Worm (Caenorhabditis elegans) whole organism, young adult: ENCODE data around the gene srx-80.

ENCODE experiments used
- C17E4.6 ChIP-seq: fragments of 200-800 bp; sonication (Bioruptor generic); IDR thresholded peaks from 2 replicates; pipeline ENCODE4 v1.3.6; 2022; ENCODE audit warnings: missing genetic modification reagents, missing genetic modification characterization, missing compliant biosample characterization
- F52B5.7 ChIP-seq: sonication (generic microtip); optimal IDR thresholded peaks from 2 replicates; lab custom pipeline; 2016; ENCODE audit warnings: mild to moderate bottlenecking, missing genetic modification characterization, missing compliant biosample characterization
- K11D2.4 ChIP-seq: fragments of 200-800 bp; sonication (Bioruptor generic); IDR thresholded peaks from 2 replicates; pipeline ENCODE4 v1.3.6; 2022; ENCODE audit warnings: missing genetic modification reagents, missing genetic modification characterization, missing compliant biosample characterization
- attf-5 ChIP-seq: fragments of 200-800 bp; sonication (Bioruptor generic); optimal IDR thresholded peaks from 2 replicates; lab custom pipeline; 2018; ENCODE audit warnings: mild to moderate bottlenecking, missing genetic modification characterization, missing compliant biosample characterization
- hmg-1.2 ChIP-seq: fragments of 200-800 bp; sonication (Bioruptor generic); IDR thresholded peaks from 2 replicates; pipeline ENCODE4 v1.3.6; 2022; ENCODE audit warnings: missing genetic modification reagents, missing genetic modification characterization, missing compliant biosample characterization
- madf-6 ChIP-seq: fragments of 200-800 bp; sonication (Bioruptor generic); IDR thresholded peaks from 2 replicates; pipeline ENCODE4 v1.3.6; 2022; ENCODE audit warnings: missing genetic modification reagents, missing genetic modification characterization, missing compliant biosample characterization
- nfya-1 ChIP-seq: sonication (generic microtip); optimal IDR thresholded peaks from 2 replicates; lab custom pipeline; 2017; ENCODE audit warnings: antibody characterized with exemption, missing compliant biosample characterization, missing genetic modification characterization, borderline replicate concordance; ENCODE audit not compliant: insufficient read depth
- pha-4 ChIP-seq: fragments of 150-350 bp; sonication (generic microtip); optimal IDR thresholded peaks from 2 replicates; lab custom pipeline; 2014; ENCODE audit warnings: missing biosample characterization, missing genetic modification reagents, missing genetic modification characterization

DNA sequence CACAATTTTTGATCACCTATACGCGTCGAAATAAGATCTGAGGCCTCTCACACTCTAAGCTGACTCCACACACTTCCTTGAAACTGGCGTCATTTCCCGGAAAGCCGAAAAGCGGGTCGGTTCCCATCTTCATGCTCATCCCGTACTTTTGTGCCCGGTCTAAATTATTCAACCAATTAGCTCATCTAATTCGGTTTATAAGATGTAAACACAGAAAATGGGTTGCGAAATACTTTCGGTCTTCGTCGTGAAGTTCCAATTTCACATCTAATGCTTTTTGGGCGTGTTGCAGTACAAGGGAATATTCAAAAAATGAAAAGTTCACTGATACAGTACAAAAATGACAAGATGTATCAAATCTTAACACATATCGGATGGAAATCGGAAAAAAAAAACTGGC is 37.6 kb downstream of the srx-80 start:
- TF ChIP-seq hmg-1.2 (GFP tag; lab: Robert Waterston, UW) (no peak), attf-5 (no peak), K11D2.4 (no peak), nfya-1 (tag; lab: Kevin White, UChicago) (no peak), F52B5.7 (tag; lab: Kevin White, UChicago) (no peak), madf-6 (GFP tag; lab: Robert Waterston, UW) (no peak), pha-4 (no peak), C17E4.6 (GFP tag; lab: Robert Waterston, UW) (no peak)
